Fruit fly (Drosophila melanogaster) whole organism, pupa: ENCODE results near the gene CG14907.

ENCODE experiments used
- CG10348 ChIP-seq: fragments of 200-800 bp; sonication (Bioruptor generic); IDR thresholded peaks from 2 replicates; pipeline ENCODE4 v1.3.6; 2022; ENCODE audit warnings: missing biosample characterization, missing genetic modification characterization
- CG13204 ChIP-seq: fragments of 200-800 bp; sonication (Bioruptor generic); optimal IDR thresholded peaks from 2 replicates; lab custom pipeline; 2018; ENCODE audit warnings: missing biosample characterization, mild to moderate bottlenecking, missing genetic modification characterization, moderate library complexity
- CG4496 ChIP-seq: fragments of 200-800 bp; sonication (Bioruptor generic); IDR thresholded peaks from 3 replicates; pipeline ENCODE4 v1.3.6; 2022; ENCODE audit warnings: missing biosample characterization, missing genetic modification characterization
- CG8301 ChIP-seq: fragments of 200-800 bp; sonication (Bioruptor generic); optimal IDR thresholded peaks from 2 replicates; lab custom pipeline; 2018; ENCODE audit warnings: missing biosample characterization, mild to moderate bottlenecking, missing genetic modification characterization
- D1 ChIP-seq: fragments of 200-800 bp; sonication (Bioruptor generic); optimal IDR thresholded peaks from 2 replicates; lab custom pipeline; 2018; ENCODE audit warnings: missing biosample characterization, mild to moderate bottlenecking, missing genetic modification characterization, moderate library complexity
- EcR ChIP-seq: fragments of 200-800 bp; sonication (Bioruptor generic); optimal IDR thresholded peaks from 3 replicates; lab custom pipeline; 2019; ENCODE audit warnings: missing biosample characterization, missing genetic modification characterization, mild to moderate bottlenecking, moderate library complexity, missing genetic modification reagents
- Ets98B ChIP-seq: fragments of 200-800 bp; sonication (Bioruptor generic); IDR thresholded peaks from 2 replicates; pipeline ENCODE4 v1.3.6; 2022; ENCODE audit warnings: missing biosample characterization, missing genetic modification characterization
- Pif1B ChIP-seq: fragments of 200-800 bp; sonication (Bioruptor generic); optimal IDR thresholded peaks from 3 replicates; lab custom pipeline; 2016; ENCODE audit warnings: missing biosample characterization, missing genetic modification characterization
- Snoo ChIP-seq: fragments of 200-800 bp; sonication (Bioruptor generic); optimal IDR thresholded peaks from 3 replicates; lab custom pipeline; 2017; ENCODE audit warnings: missing biosample characterization, mild to moderate bottlenecking, missing genetic modification characterization, inconsistent platforms
- fd96Ca ChIP-seq: fragments of 200-800 bp; sonication (Bioruptor generic); IDR thresholded peaks from 3 replicates; pipeline ENCODE4 v1.3.6; 2022; ENCODE audit warnings: missing biosample characterization, missing genetic modification characterization

dm6 chr3R:16624371-16624749 is 27.8 kb downstream of the CG14907 start, which contains the start of gene Ccdc114:
- TF ChIP-seq fd96Ca (GFP tag; lab: Robert Waterston, UW) (no peak), CG10348 (GFP tag; lab: Robert Waterston, UW) (no peak), Snoo (tag; lab: Kevin White, UChicago) (no peak), EcR (GFP tag; lab: Kevin White, UChicago) (no peak), Pif1B (GFP tag; lab: Kevin White, UChicago) (no peak), CG13204 (GFP tag; lab: Kevin White, UChicago) (no peak), D1 (tag; lab: Kevin White, UChicago) (no peak), Ets98B (GFP tag; lab: Robert Waterston, UW) (no peak), CG4496 (GFP tag; lab: Robert Waterston, UW) (no peak), CG8301 (tag; lab: Kevin White, UChicago) (no peak)
